Fruit fly (Drosophila melanogaster) whole organism, embryonic: Measurements from ENCODE around the gene CG9733.

Experiments
- ATbp ChIP-seq: fragments of 200-800 bp; sonication (Bioruptor generic); optimal IDR thresholded peaks from 2 replicates; lab custom pipeline; 2017; ENCODE audit warnings: missing biosample characterization, mild to moderate bottlenecking, missing genetic modification characterization, missing genetic modification reagents
- Adf1 ChIP-seq: fragments of 200-800 bp; sonication (Bioruptor generic); IDR thresholded peaks from 2 replicates; pipeline ENCODE4 v1.3.6; 2022; ENCODE audit warnings: missing biosample characterization, missing genetic modification characterization
- Aef1 ChIP-seq: fragments of 200-800 bp; sonication (Bioruptor generic); IDR thresholded peaks from 3 replicates; pipeline ENCODE4 v1.3.6; 2022; ENCODE audit warnings: missing biosample characterization, missing genetic modification characterization
- BEAF-32 ChIP-seq: fragments of 200-800 bp; sonication (Bioruptor generic); optimal IDR thresholded peaks from 3 replicates; lab custom pipeline; 2017; ENCODE audit warnings: missing biosample characterization, missing genetic modification characterization, mild to moderate bottlenecking, moderate library complexity, missing genetic modification reagents
- Bgb ChIP-seq: fragments of 200-800 bp; sonication (Bioruptor generic); IDR thresholded peaks from 2 replicates; pipeline ENCODE4 v1.3.6; 2022; ENCODE audit warnings: missing biosample characterization, missing genetic modification characterization; ENCODE audit not compliant: partially characterized antibody
- C15 ChIP-seq: fragments of 200-800 bp; sonication (Bioruptor generic); IDR thresholded peaks from 3 replicates; pipeline ENCODE4 v1.3.6; 2022; ENCODE audit warnings: missing biosample characterization, missing genetic modification characterization
- CG10267 ChIP-seq: fragments of 200-800 bp; sonication (Bioruptor generic); optimal IDR thresholded peaks from 2 replicates; lab custom pipeline; 2018; ENCODE audit warnings: missing biosample characterization, mild to moderate bottlenecking, missing genetic modification characterization, moderate library complexity
- CG10321 ChIP-seq: fragments of 200-800 bp; sonication (Bioruptor generic); IDR thresholded peaks from 2 replicates; pipeline ENCODE4 v1.3.6; 2022; ENCODE audit warnings: missing biosample characterization, missing genetic modification characterization
- CG17385 ChIP-seq: fragments of 200-800 bp; sonication (Bioruptor generic); optimal IDR thresholded peaks from 3 replicates; lab custom pipeline; 2018; ENCODE audit warnings: missing biosample characterization, mild to moderate bottlenecking, missing genetic modification characterization
- CG2120 ChIP-seq: fragments of 200-800 bp; sonication (Bioruptor generic); optimal IDR thresholded peaks from 3 replicates; lab custom pipeline; 2016; ENCODE audit warnings: missing biosample characterization, missing genetic modification characterization
- CG2678 ChIP-seq: fragments of 200-800 bp; sonication (Bioruptor generic); optimal IDR thresholded peaks from 3 replicates; lab custom pipeline; 2019; ENCODE audit warnings: missing biosample characterization, mild to moderate bottlenecking, missing genetic modification characterization, moderate library complexity
- CG30403 ChIP-seq: fragments of 200-800 bp; sonication (Bioruptor generic); optimal IDR thresholded peaks from 3 replicates; lab custom pipeline; 2016; ENCODE audit warnings: missing biosample characterization, missing genetic modification characterization
- CG3065 ChIP-seq: fragments of 200-800 bp; sonication (Bioruptor generic); optimal IDR thresholded peaks from 2 replicates; lab custom pipeline; 2016; ENCODE audit warnings: missing biosample characterization, missing genetic modification characterization
- CG31441 ChIP-seq: fragments of 200-800 bp; sonication (Bioruptor generic); IDR thresholded peaks from 2 replicates; pipeline ENCODE4 v1.3.6; 2022; ENCODE audit warnings: missing biosample characterization, missing genetic modification characterization
- CG3407 ChIP-seq: fragments of 200-800 bp; sonication (Bioruptor generic); optimal IDR thresholded peaks from 2 replicates; lab custom pipeline; 2018; ENCODE audit warnings: missing biosample characterization, mild to moderate bottlenecking, missing genetic modification characterization
- CG4360 ChIP-seq: fragments of 200-800 bp; sonication (Bioruptor generic); IDR thresholded peaks from 2 replicates; pipeline ENCODE4 v1.3.6; 2022; ENCODE audit warnings: missing biosample characterization, missing genetic modification characterization
- CG5180 ChIP-seq: fragments of 200-800 bp; sonication (Bioruptor generic); optimal IDR thresholded peaks from 3 replicates; lab custom pipeline; 2017; ENCODE audit warnings: missing biosample characterization, missing genetic modification characterization, mild to moderate bottlenecking, moderate library complexity, missing genetic modification reagents
- CG6683 ChIP-seq: fragments of 200-800 bp; sonication (Bioruptor generic); optimal IDR thresholded peaks from 2 replicates; lab custom pipeline; 2017; ENCODE audit warnings: missing biosample characterization, mild to moderate bottlenecking, missing genetic modification characterization, missing genetic modification reagents
- CG7271 ChIP-seq: fragments of 200-800 bp; sonication (Bioruptor generic); optimal IDR thresholded peaks from 2 replicates; lab custom pipeline; 2018; ENCODE audit warnings: missing biosample characterization, mild to moderate bottlenecking, missing genetic modification characterization, moderate library complexity
- CG7786 ChIP-seq: fragments of 200-800 bp; sonication (Bioruptor generic); optimal IDR thresholded peaks from 2 replicates; lab custom pipeline; 2016; ENCODE audit warnings: missing biosample characterization, missing genetic modification characterization
- CG9817 ChIP-seq: fragments of 200-800 bp; sonication (Bioruptor generic); optimal IDR thresholded peaks from 2 replicates; lab custom pipeline; 2018; ENCODE audit warnings: missing biosample characterization, mild to moderate bottlenecking, missing genetic modification characterization, moderate library complexity
- CTCF ChIP-seq: fragments of 200-800 bp; sonication (Bioruptor generic); optimal IDR thresholded peaks from 2 replicates; lab custom pipeline; 2017; ENCODE audit warnings: missing biosample characterization, mild to moderate bottlenecking, missing genetic modification characterization, moderate library complexity
- Chrac-16 ChIP-seq: fragments of 200-800 bp; sonication (Bioruptor generic); optimal IDR thresholded peaks from 3 replicates; lab custom pipeline; 2016; ENCODE audit warnings: missing biosample characterization, missing genetic modification characterization
- D19B ChIP-seq: fragments of 200-800 bp; sonication (Bioruptor generic); optimal IDR thresholded peaks from 2 replicates; lab custom pipeline; 2017; ENCODE audit warnings: missing biosample characterization, mild to moderate bottlenecking, missing genetic modification characterization
- Deaf1 ChIP-seq: fragments of 200-800 bp; optimal IDR thresholded peaks from 3 replicates; lab custom pipeline; 2019; ENCODE audit warnings: missing biosample characterization, mild to moderate bottlenecking, missing genetic modification characterization, moderate library complexity
- Dfd ChIP-seq, 2 experiments: fragments of >200 bp; optimal IDR thresholded peaks; 2 replicates each; lab custom pipeline; 2017; ENCODE audit warnings: missing biosample characterization in 2 of 2, missing genetic modification characterization in 2 of 2
- Ets97D ChIP-seq: fragments of 200-800 bp; sonication (Bioruptor generic); optimal IDR thresholded peaks from 3 replicates; lab custom pipeline; 2016; ENCODE audit warnings: missing biosample characterization, missing genetic modification characterization
- H15 ChIP-seq: fragments of 200-800 bp; sonication (Bioruptor generic); IDR thresholded peaks from 3 replicates; pipeline ENCODE4 v1.3.6; 2022; ENCODE audit warnings: missing biosample characterization, missing genetic modification characterization
- HLHmδ ChIP-seq: fragments of 200-800 bp; sonication (Bioruptor generic); optimal IDR thresholded peaks from 2 replicates; lab custom pipeline; 2018; ENCODE audit warnings: missing biosample characterization, mild to moderate bottlenecking, missing genetic modification characterization, moderate library complexity
- Hr39 ChIP-seq: fragments of >200 bp; optimal IDR thresholded peaks from 2 replicates; lab custom pipeline; 2017
- Hr51 ChIP-seq, 2 experiments: fragments of 200-800 bp; sonication (Bioruptor generic); optimal IDR thresholded peaks; 2 replicates in 1 of 2; 3 replicates in 1 of 2; lab custom pipeline; 2016 to 2018; ENCODE audit warnings: missing biosample characterization in 2 of 2, missing genetic modification characterization in 2 of 2, mild to moderate bottlenecking in 1 of 2, moderate library complexity in 1 of 2
- NK7.1 ChIP-seq: fragments of 200-800 bp; sonication (Bioruptor generic); optimal IDR thresholded peaks from 3 replicates; lab custom pipeline; 2016; ENCODE audit warnings: missing biosample characterization, missing genetic modification characterization
- Rx ChIP-seq: fragments of 200-800 bp; sonication (Bioruptor generic); IDR thresholded peaks from 2 replicates; pipeline ENCODE4 v1.3.6; 2022; ENCODE audit warnings: missing biosample characterization, missing genetic modification characterization
- Spps ChIP-seq: fragments of 200-800 bp; sonication (Bioruptor generic); optimal IDR thresholded peaks from 2 replicates; lab custom pipeline; 2018; ENCODE audit warnings: missing biosample characterization, mild to moderate bottlenecking, missing genetic modification characterization
- Trl ChIP-seq, 3 experiments: fragments of >200 bp in 2 of 3; fragments of 200-800 bp in 1 of 3; sonication (Bioruptor generic) in 1 of 3; optimal IDR thresholded peaks; 2 replicates in 1 of 3; 3 replicates in 2 of 3; lab custom pipeline; 2016 to 2017; ENCODE audit warnings: missing biosample characterization in 1 of 3, missing genetic modification characterization in 1 of 3
- bbx ChIP-seq: fragments of 200-800 bp; sonication (Bioruptor generic); IDR thresholded peaks from 2 replicates; pipeline ENCODE4 v1.3.6; 2022; ENCODE audit warnings: missing biosample characterization, missing genetic modification characterization; ENCODE audit not compliant: partially characterized antibody
- cg ChIP-seq: fragments of 200-800 bp; sonication (Bioruptor generic); optimal IDR thresholded peaks from 3 replicates; lab custom pipeline; 2019; ENCODE audit warnings: missing biosample characterization, mild to moderate bottlenecking, missing genetic modification characterization, moderate library complexity
- disco-r ChIP-seq: fragments of 200-800 bp; sonication (Bioruptor generic); optimal IDR thresholded peaks from 2 replicates; lab custom pipeline; 2016; ENCODE audit warnings: missing biosample characterization, missing genetic modification characterization
- dmrt99B ChIP-seq: fragments of 200-800 bp; sonication (Bioruptor generic); optimal IDR thresholded peaks from 2 replicates; lab custom pipeline; 2018; ENCODE audit warnings: missing biosample characterization, mild to moderate bottlenecking, missing genetic modification characterization, moderate library complexity
- en ChIP-seq: fragments of 200-800 bp; sonication (Bioruptor generic); optimal IDR thresholded peaks from 2 replicates; lab custom pipeline; 2016; ENCODE audit warnings: missing biosample characterization, missing genetic modification characterization
- ftz-f1 ChIP-seq: fragments of 200-800 bp; sonication (Bioruptor generic); optimal IDR thresholded peaks from 2 replicates; lab custom pipeline; 2016; ENCODE audit warnings: missing biosample characterization, missing genetic modification characterization
- nau ChIP-seq: fragments of 200-800 bp; sonication (Bioruptor generic); optimal IDR thresholded peaks from 3 replicates; lab custom pipeline; 2017; ENCODE audit warnings: missing biosample characterization, mild to moderate bottlenecking, missing genetic modification characterization, missing genetic modification reagents
- pfk ChIP-seq: fragments of 200-800 bp; sonication (Bioruptor generic); optimal IDR thresholded peaks from 2 replicates; lab custom pipeline; 2018; ENCODE audit warnings: missing biosample characterization, mild to moderate bottlenecking, missing genetic modification characterization, moderate library complexity
- pnt ChIP-seq: fragments of 200-800 bp; sonication (Bioruptor generic); optimal IDR thresholded peaks from 3 replicates; lab custom pipeline; 2016; ENCODE audit warnings: missing biosample characterization, missing genetic modification characterization
- pzg ChIP-seq: fragments of 200-800 bp; sonication (Bioruptor generic); optimal IDR thresholded peaks from 3 replicates; lab custom pipeline; 2018; ENCODE audit warnings: missing biosample characterization, mild to moderate bottlenecking, missing genetic modification characterization, moderate library complexity
- ranshi ChIP-seq: fragments of 200-800 bp; sonication (Bioruptor generic); IDR thresholded peaks from 2 replicates; pipeline ENCODE4 v1.3.6; 2022; ENCODE audit warnings: missing biosample characterization, missing genetic modification characterization
- slbo ChIP-seq: fragments of 200-800 bp; sonication (Bioruptor generic); IDR thresholded peaks from 2 replicates; pipeline ENCODE4 v1.3.6; 2022; ENCODE audit warnings: missing biosample characterization, missing genetic modification characterization
- slp2 ChIP-seq: fragments of 200-800 bp; sonication (Bioruptor generic); optimal IDR thresholded peaks from 2 replicates; lab custom pipeline; 2016; ENCODE audit warnings: missing biosample characterization, missing genetic modification characterization
- stc ChIP-seq: fragments of 200-800 bp; sonication (Bioruptor generic); IDR thresholded peaks from 2 replicates; pipeline ENCODE4 v1.3.6; 2022; ENCODE audit warnings: missing biosample characterization, missing genetic modification characterization
- tna ChIP-seq: fragments of 200-800 bp; sonication (Bioruptor generic); IDR thresholded peaks from 2 replicates; pipeline ENCODE4 v1.3.6; 2022; ENCODE audit warnings: missing biosample characterization, missing genetic modification characterization; ENCODE audit not compliant: partially characterized antibody
- trh ChIP-seq: fragments of 200-800 bp; sonication (Bioruptor generic); optimal IDR thresholded peaks from 2 replicates; lab custom pipeline; 2016; ENCODE audit warnings: missing biosample characterization, missing genetic modification characterization

CG9733 gene

dm6 chr3R:30272858-30273379 is 26.4 kb upstream of the CG9733 start (continued):
- TF ChIP-seq pnt (GFP tag; lab: Kevin White, UChicago) (no peak), Trl (optimal IDR thresholded peaks at IDR 0.05; lab: Kevin White, UChicago) (peak; percentile 6 to 72), Trl (GFP tag; optimal IDR thresholded peaks at IDR 0.05; lab: Kevin White, UChicago) (no peak), NK7.1 (GFP tag; lab: Kevin White, UChicago) (no peak), HLHmδ (GFP tag; lab: Kevin White, UChicago) (no peak), Aef1 (GFP tag; lab: Robert Waterston, UW) (no peak), en (GFP tag; lab: Kevin White, UChicago) (no peak), Adf1 (GFP tag; lab: Robert Waterston, UW) (peak; percentile 50; the same call in 1 of the 2 replicates), stc (GFP tag; lab: Robert Waterston, UW) (no peak), slp2 (GFP tag; lab: Kevin White, UChicago) (no peak), Hr51 (GFP tag; optimal IDR thresholded peaks at IDR 0.05; lab: Kevin White, UChicago) (no peak), nau (GFP tag; lab: Kevin White, UChicago) (no peak), C15 (no peak), slbo (GFP tag; lab: Robert Waterston, UW) (no peak), trh (GFP tag; lab: Kevin White, UChicago) (no peak), ftz-f1 (no peak), cg (GFP tag; lab: Kevin White, UChicago) (peak; percentile 42), CG3065 (no peak), CG3407 (GFP tag; lab: Kevin White, UChicago) (no peak), CG5180 (GFP tag; lab: Kevin White, UChicago) (peak; percentile 94), CG7786 (GFP tag; lab: Kevin White, UChicago) (no peak), dmrt99B (tag; lab: Kevin White, UChicago) (no peak), CG4360 (GFP tag; lab: Robert Waterston, UW) (peak; percentile 91), Chrac-16 (GFP tag; lab: Kevin White, UChicago) (no peak), Hr39 (no peak), disco-r (no peak), CG30403 (GFP tag; lab: Kevin White, UChicago) (no peak), tna (GFP tag; lab: Robert Waterston, UW) (no peak), CG10267 (tag; lab: Kevin White, UChicago) (no peak), D19B (no peak), pfk (GFP tag; lab: Kevin White, UChicago) (no peak), CG9817 (tag; lab: Kevin White, UChicago) (no peak), Spps (tag; lab: Kevin White, UChicago) (no peak), CG31441 (GFP tag; lab: Robert Waterston, UW) (no peak), CG10321 (GFP tag; lab: Robert Waterston, UW) (no peak), CG2120 (GFP tag; lab: Kevin White, UChicago) (no peak), CTCF (GFP tag; lab: Kevin White, UChicago) (no peak), ranshi (no peak), Ets97D (GFP tag; lab: Kevin White, UChicago) (no peak), CG6683 (GFP tag; lab: Kevin White, UChicago) (no peak), CG7271 (tag; lab: Kevin White, UChicago) (no peak), CG2678 (no peak), Deaf1 (tag; lab: Kevin White, UChicago) (peak; percentile 71), bbx (GFP tag; lab: Robert Waterston, UW) (peak; percentile 35; the same call in 1 of the 2 replicates), Rx (GFP tag; lab: Robert Waterston, UW) (no peak), pzg (GFP tag; lab: Kevin White, UChicago) (no peak), ATbp (no peak), Bgb (GFP tag; lab: Robert Waterston, UW) (no peak), Dfd (GFP tag; optimal IDR thresholded peaks at IDR 0.05; lab: Kevin White, UChicago) (no peak), H15 (GFP tag; lab: Robert Waterston, UW) (no peak), BEAF-32 (no peak), CG17385 (no peak)
